Fruit fly (Drosophila melanogaster): ENCODE results near the gene CG42335.

DNA sequence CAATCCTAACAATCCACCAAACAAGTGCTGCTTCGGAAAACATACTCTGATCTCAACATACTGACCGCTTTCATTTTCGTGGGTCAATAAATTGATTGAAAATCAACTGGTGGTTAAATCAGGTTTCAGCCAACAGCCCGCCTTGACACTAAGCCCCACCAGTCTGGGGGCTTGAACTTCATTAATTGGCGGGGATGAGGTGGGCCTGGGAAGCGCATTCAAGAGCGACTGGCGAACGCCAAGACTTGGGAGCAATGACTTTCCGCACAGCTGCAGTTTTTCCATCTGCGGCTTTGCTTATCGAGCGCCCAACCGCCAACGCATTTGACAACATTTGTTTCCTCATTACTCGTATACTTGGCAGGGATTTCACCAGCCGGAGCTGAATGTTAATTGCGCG is 32.0 kb upstream of the CG42335 start:
- TF ChIP-seq gl (tag; optimal IDR thresholded peaks at IDR 0.05) (no peak), Pif1B (GFP tag; optimal IDR thresholded peaks at IDR 0.05) (no peak), CG12605 (GFP tag; IDR thresholded peaks at IDR 0.05) (no peak), CG15710 (tag; optimal IDR thresholded peaks at IDR 0.05) (no peak), D1 (tag; optimal IDR thresholded peaks at IDR 0.05) (no peak), EcR (GFP tag; optimal IDR thresholded peaks at IDR 0.05) (peak; percentile 60)

All from whole organism, pupa.